Worm (Caenorhabditis elegans) whole organism, L3 larva: ENCODE data around the gene phf-32.

Experiments
- R02D3.7 ChIP-seq: fragments of 150-350 bp; optimal IDR thresholded peaks from 2 replicates; lab custom pipeline; 2014; ENCODE audit warnings: missing biosample characterization, missing genetic modification characterization
- ZK546.5 ChIP-seq: sonication (generic microtip); optimal IDR thresholded peaks from 2 replicates; lab custom pipeline; 2017; ENCODE audit warnings: missing biosample characterization, missing genetic modification characterization
- aly-2 ChIP-seq: fragments of 150-350 bp; optimal IDR thresholded peaks from 2 replicates; lab custom pipeline; 2014; ENCODE audit warnings: missing biosample characterization, missing genetic modification characterization
- ama-1 ChIP-seq: fragments of 150-350 bp; optimal IDR thresholded peaks from 2 replicates; lab custom pipeline; 2018
- ceh-16 ChIP-seq: sonication (generic microtip); optimal IDR thresholded peaks from 2 replicates; lab custom pipeline; 2017; ENCODE audit warnings: missing biosample characterization, missing genetic modification characterization
- ceh-28 ChIP-seq: fragments of 150-350 bp; optimal IDR thresholded peaks from 2 replicates; lab custom pipeline; 2014; ENCODE audit warnings: missing biosample characterization, missing genetic modification reagents, missing genetic modification characterization
- ceh-82 ChIP-seq: fragments of 150-350 bp; optimal IDR thresholded peaks from 2 replicates; lab custom pipeline; 2014; ENCODE audit warnings: missing biosample characterization, missing genetic modification characterization
- daf-12 ChIP-seq: fragments of 150-350 bp; optimal IDR thresholded peaks from 2 replicates; lab custom pipeline; 2014; ENCODE audit warnings: missing biosample characterization, missing genetic modification reagents, missing genetic modification characterization
- egl-27 ChIP-seq: sonication (generic microtip); optimal IDR thresholded peaks from 4 replicates; lab custom pipeline; 2017; ENCODE audit warnings: missing biosample characterization, missing genetic modification reagents, missing genetic modification characterization
- egl-5 ChIP-seq: fragments of 150-350 bp; optimal IDR thresholded peaks from 2 replicates; lab custom pipeline; 2017; ENCODE audit warnings: missing biosample characterization, missing genetic modification reagents, missing genetic modification characterization, inconsistent platforms
- elt-1 ChIP-seq: fragments of 150-350 bp; optimal IDR thresholded peaks from 2 replicates; lab custom pipeline; 2014; ENCODE audit warnings: missing biosample characterization, missing genetic modification characterization
- elt-2 ChIP-seq: sonication (generic microtip); optimal IDR thresholded peaks from 2 replicates; lab custom pipeline; 2016; ENCODE audit warnings: missing genetic modification reagents, mild to moderate bottlenecking, missing genetic modification characterization, missing compliant biosample characterization
- elt-3 ChIP-seq, 3 experiments: fragments of 150-350 bp in 1 of 3; sonication (generic microtip) in 2 of 3; optimal IDR thresholded peaks; 2 replicates in 2 of 3; 4 replicates in 1 of 3; lab custom pipeline; 2014 to 2017; ENCODE audit warnings: missing biosample characterization in 3 of 3, missing genetic modification characterization in 3 of 3
- eor-1 ChIP-seq, 2 experiments: fragments of 150-350 bp; optimal IDR thresholded peaks; 2 replicates each; lab custom pipeline; 2014 to 2018; ENCODE audit warnings: missing biosample characterization in 2 of 2, missing genetic modification characterization in 2 of 2
- fkh-10 ChIP-seq: sonication (generic microtip); optimal IDR thresholded peaks from 2 replicates; lab custom pipeline; 2017; ENCODE audit warnings: missing biosample characterization, missing genetic modification reagents, missing genetic modification characterization
- fkh-2 ChIP-seq: fragments of 150-350 bp; optimal IDR thresholded peaks from 2 replicates; lab custom pipeline; 2014; ENCODE audit warnings: missing biosample characterization, missing genetic modification reagents, missing genetic modification characterization
- fos-1 ChIP-seq: fragments of 150-350 bp; optimal IDR thresholded peaks from 2 replicates; lab custom pipeline; 2014; ENCODE audit warnings: missing biosample characterization, missing genetic modification characterization
- hmg-11 ChIP-seq: sonication (generic microtip); optimal IDR thresholded peaks from 2 replicates; lab custom pipeline; 2016; ENCODE audit warnings: missing genetic modification characterization, missing compliant biosample characterization
- jun-1 ChIP-seq: fragments of 150-350 bp; optimal IDR thresholded peaks from 2 replicates; lab custom pipeline; 2014; ENCODE audit warnings: missing biosample characterization, missing genetic modification reagents, missing genetic modification characterization
- mdl-1 ChIP-seq: fragments of 150-350 bp; optimal IDR thresholded peaks from 2 replicates; lab custom pipeline; 2014; ENCODE audit warnings: missing biosample characterization, missing genetic modification characterization
- mml-1 ChIP-seq: fragments of 150-350 bp; sonication (generic microtip); optimal IDR thresholded peaks from 3 replicates; lab custom pipeline; 2014; ENCODE audit warnings: missing biosample characterization, missing genetic modification characterization
- nfya-1 ChIP-seq: sonication (generic microtip); optimal IDR thresholded peaks from 2 replicates; lab custom pipeline; 2017; ENCODE audit warnings: missing genetic modification characterization, mild to moderate bottlenecking, missing compliant biosample characterization, antibody characterized with exemption, moderate library complexity; ENCODE audit not compliant: insufficient read depth
- nhr-12 ChIP-seq: fragments of 150-350 bp; optimal IDR thresholded peaks from 2 replicates; lab custom pipeline; 2014; ENCODE audit warnings: missing biosample characterization, missing genetic modification characterization
- nhr-237 ChIP-seq: fragments of 150-350 bp; optimal IDR thresholded peaks from 2 replicates; lab custom pipeline; 2014; ENCODE audit warnings: missing biosample characterization, missing genetic modification characterization
- nhr-25 ChIP-seq: sonication (generic microtip); optimal IDR thresholded peaks from 2 replicates; lab custom pipeline; 2017; ENCODE audit warnings: missing biosample characterization, missing genetic modification characterization
- nhr-43 ChIP-seq: sonication (generic microtip); optimal IDR thresholded peaks from 2 replicates; lab custom pipeline; 2016; ENCODE audit warnings: mild to moderate bottlenecking, missing genetic modification characterization, missing compliant biosample characterization; ENCODE audit not compliant: poor library complexity, severe bottlenecking
- nhr-67 ChIP-seq: fragments of 150-350 bp; optimal IDR thresholded peaks from 2 replicates; lab custom pipeline; 2014; ENCODE audit warnings: missing biosample characterization, missing genetic modification characterization
- nhr-76 ChIP-seq: fragments of 150-350 bp; sonication (generic microtip); optimal IDR thresholded peaks from 5 replicates; lab custom pipeline; 2014; ENCODE audit warnings: missing biosample characterization, missing genetic modification characterization
- nhr-77 ChIP-seq: fragments of 150-350 bp; optimal IDR thresholded peaks from 2 replicates; lab custom pipeline; 2014; ENCODE audit warnings: missing biosample characterization, missing genetic modification characterization
- pha-4 ChIP-seq: fragments of 150-350 bp; optimal IDR thresholded peaks from 2 replicates; lab custom pipeline; 2014; ENCODE audit warnings: missing biosample characterization, missing genetic modification reagents, missing genetic modification characterization
- skn-1 ChIP-seq: fragments of 150-350 bp; optimal IDR thresholded peaks from 2 replicates; lab custom pipeline; 2014; ENCODE audit warnings: missing biosample characterization, missing genetic modification characterization
- snpc-4 ChIP-seq: fragments of 150-350 bp; optimal IDR thresholded peaks from 2 replicates; lab custom pipeline; 2014; ENCODE audit warnings: missing biosample characterization, missing genetic modification characterization
- tbx-2 ChIP-seq: sonication (generic microtip); optimal IDR thresholded peaks from 2 replicates; lab custom pipeline; 2016; ENCODE audit warnings: mild to moderate bottlenecking, missing genetic modification characterization, missing compliant biosample characterization
- unc-39 ChIP-seq: sonication (generic microtip); optimal IDR thresholded peaks from 4 replicates; lab custom pipeline; 2017; ENCODE audit warnings: missing biosample characterization, missing genetic modification characterization
- unc-62 ChIP-seq: fragments of 150-350 bp; sonication (generic microtip); optimal IDR thresholded peaks from 4 replicates; lab custom pipeline; 2014; ENCODE audit warnings: missing biosample characterization, missing genetic modification reagents, missing genetic modification characterization
- zag-1 ChIP-seq: fragments of 150-350 bp; optimal IDR thresholded peaks from 2 replicates; lab custom pipeline; 2014; ENCODE audit warnings: missing biosample characterization, missing genetic modification characterization
- ztf-11 ChIP-seq: fragments of 150-350 bp; optimal IDR thresholded peaks from 2 replicates; lab custom pipeline; 2014; ENCODE audit warnings: missing biosample characterization, missing genetic modification characterization
- ztf-4 ChIP-seq: fragments of 150-350 bp; optimal IDR thresholded peaks from 2 replicates; lab custom pipeline; 2014; ENCODE audit warnings: missing biosample characterization, missing genetic modification characterization

phf-32 gene

ce11 chrX:12341338-12341737 is 34.7 kb downstream of the phf-32 start, which contains the start of gene zig-2:
Gene zig-2 (minus strand): TSS chrX:12341438.
- TF ChIP-seq eor-1 (tag; optimal IDR thresholded peaks at IDR 0.05; lab: Kevin White, UChicago), result no peak
- no peak for TF ChIP-seq snpc-4 (tag; lab: Kevin White, UChicago)
- no peak for TF ChIP-seq mml-1 (tag; lab: Kevin White, UChicago)
- no peak for TF ChIP-seq egl-5 (tag; lab: Kevin White, UChicago)
- no peak for TF ChIP-seq R02D3.7 (tag; lab: Kevin White, UChicago)
- TF ChIP-seq hmg-11, result no peak
- no peak for TF ChIP-seq ZK546.5 (tag; lab: Kevin White, UChicago)
- TF ChIP-seq ceh-28 (tag; lab: Kevin White, UChicago), result no peak
- TF ChIP-seq pha-4 (tag; lab: Kevin White, UChicago), result no peak
- no peak for TF ChIP-seq unc-62 (GFP tag; lab: Kevin White, UChicago)
- TF ChIP-seq nhr-77 (tag; lab: Kevin White, UChicago), result no peak
- TF ChIP-seq elt-2 (tag; lab: Kevin White, UChicago), result no peak

ce11 chrX:12343279-12343678 is 36.6 kb downstream of the phf-32 start, which contains the start of the genes nspc-9 and nspc-10:
Gene nspc-9 (minus strand): TSS chrX:12343379.
Gene nspc-10 (plus strand): TSS chrX:12343609.
- TF ChIP-seq nhr-25 (tag; lab: Kevin White, UChicago) (no peak), nhr-12 (tag; lab: Kevin White, UChicago) (no peak), elt-2 (tag; lab: Kevin White, UChicago) (no peak), nhr-67 (tag; lab: Kevin White, UChicago) (no peak), aly-2 (no peak), nhr-77 (tag; lab: Kevin White, UChicago) (no peak), pha-4 (tag; lab: Kevin White, UChicago) (no peak), ceh-16 (tag; lab: Kevin White, UChicago) (no peak), mdl-1 (tag; lab: Kevin White, UChicago) (no peak), fkh-2 (no peak), nhr-237 (tag; lab: Kevin White, UChicago) (no peak), daf-12 (tag; lab: Kevin White, UChicago) (no peak), fos-1 (tag; lab: Kevin White, UChicago) (no peak), elt-1 (tag; lab: Kevin White, UChicago) (no peak), egl-27 (no peak), fkh-10 (GFP tag; lab: Kevin White, UChicago) (no peak), unc-39 (tag; lab: Kevin White, UChicago) (no peak), tbx-2 (tag; lab: Kevin White, UChicago) (no peak), ceh-82 (tag; lab: Kevin White, UChicago) (no peak)

ce11 chrX:12346729-12347128 is 40.1 kb downstream of the phf-32 start, which contains the start of gene F42F12.11:
Gene F42F12.11 (plus strand): TSS chrX:12347029.
- no peak for TF ChIP-seq ceh-16 (tag; lab: Kevin White, UChicago)
- TF ChIP-seq pha-4 (tag; lab: Kevin White, UChicago), result no peak
- TF ChIP-seq mdl-1 (tag; lab: Kevin White, UChicago), result no peak
- no peak for TF ChIP-seq daf-12 (tag; lab: Kevin White, UChicago)
- no peak for TF ChIP-seq ceh-28 (tag; lab: Kevin White, UChicago)
- TF ChIP-seq elt-3 (tag; optimal IDR thresholded peaks at IDR 0.05; lab: Kevin White, UChicago), result no peak
- TF ChIP-seq ama-1 (lab: Kevin White, UChicago), result no peak
- TF ChIP-seq ceh-82 (tag; lab: Kevin White, UChicago), result no peak
- no peak for TF ChIP-seq nhr-67 (tag; lab: Kevin White, UChicago)
- no peak for TF ChIP-seq snpc-4 (tag; lab: Kevin White, UChicago)
- no peak for TF ChIP-seq nhr-12 (tag; lab: Kevin White, UChicago)
- TF ChIP-seq nhr-76 (tag; lab: Kevin White, UChicago), result no peak
- no peak for TF ChIP-seq hmg-11
- no peak for TF ChIP-seq unc-62 (GFP tag; lab: Kevin White, UChicago)
- no peak for TF ChIP-seq ztf-11 (tag; lab: Kevin White, UChicago)
- TF ChIP-seq fkh-2, result no peak

ce11 chrX:12347822-12348221 is 41.2 kb downstream of the phf-32 start:
- TF ChIP-seq nfya-1 (tag; lab: Kevin White, UChicago) (peak; percentile 26), skn-1 (tag; lab: Kevin White, UChicago) (peak; percentile 51), ztf-4 (tag; lab: Kevin White, UChicago) (no peak), pha-4 (tag; lab: Kevin White, UChicago) (no peak), nhr-237 (tag; lab: Kevin White, UChicago) (no peak), nhr-43 (peak; percentile 36), jun-1 (tag; lab: Kevin White, UChicago) (no peak), elt-2 (tag; lab: Kevin White, UChicago) (peak; percentile 49), zag-1 (no peak), egl-27 (no peak), nhr-76 (tag; lab: Kevin White, UChicago) (no peak), fkh-2 (no peak), hmg-11 (peak; percentile 4), ceh-82 (tag; lab: Kevin White, UChicago) (no peak)
